Fruit fly (Drosophila melanogaster): ENCODE data around the gene OtopLb.
A peak's percentile ranks its signal among the peaks of the same experiment; 100 is the strongest.

Gene OtopLb

dm6 chr2L:3307189-3307588 is 26.9 kb upstream of the OtopLb start:
- TF ChIP-seq Rel (GFP tag; optimal IDR thresholded peaks at IDR 0.05) (no peak), Rel (tag; optimal IDR thresholded peaks at IDR 0.05) (peak; percentile 63), h (GFP tag; optimal IDR thresholded peaks at IDR 0.05) (peak; percentile 18), Hr78 (GFP tag; optimal IDR thresholded peaks at IDR 0.05) (no peak), CrebA (GFP tag; optimal IDR thresholded peaks at IDR 0.05; ENCODE audit: borderline replicate concordance) (peak; percentile 26), Hnf4 (GFP tag; optimal IDR thresholded peaks at IDR 0.05) (no peak)

dm6 chr2L:3304831-3305828 is 24.8 kb upstream of the OtopLb start:
- TF ChIP-seq OdsH (GFP tag; optimal IDR thresholded peaks at IDR 0.05): peak; percentile 26
- no peak for TF ChIP-seq psq (GFP tag; optimal IDR thresholded peaks at IDR 0.05)
- peak; percentile 35 for TF ChIP-seq CrebA (GFP tag; optimal IDR thresholded peaks at IDR 0.05; ENCODE audit: borderline replicate concordance)
- no peak for TF ChIP-seq Sp1 (GFP tag; optimal IDR thresholded peaks at IDR 0.05)
- no peak for TF ChIP-seq jim (GFP tag; optimal IDR thresholded peaks at IDR 0.05)
- no peak for TF ChIP-seq Dfd (GFP tag; optimal IDR thresholded peaks at IDR 0.05)
- no peak for TF ChIP-seq Rel (GFP tag; optimal IDR thresholded peaks at IDR 0.05)
- peak; percentile 94 for TF ChIP-seq Rel (tag; optimal IDR thresholded peaks at IDR 0.05)
- TF ChIP-seq fru (GFP tag; optimal IDR thresholded peaks at IDR 0.05): peak; percentile 16
- TF ChIP-seq sv (GFP tag; optimal IDR thresholded peaks at IDR 0.05): no peak

dm6 chr2L:3303893-3304292 is 23.6 kb upstream of the OtopLb start, which contains the start of gene CG3277:
CG3277 (plus strand) TSS chr2L:3304100.
- TF ChIP-seq sage (GFP tag; optimal IDR thresholded peaks at IDR 0.05) (no peak), fru (GFP tag; optimal IDR thresholded peaks at IDR 0.05) (peak; percentile 84)

- TF ChIP-seq Rel (GFP tag; optimal IDR thresholded peaks at IDR 0.05) (no peak), Rel (tag; optimal IDR thresholded peaks at IDR 0.05) (peak; percentile 81), Myc (optimal IDR thresholded peaks at IDR 0.05) (no peak), dsf (GFP tag; optimal IDR thresholded peaks at IDR 0.05; ENCODE audit: borderline replicate concordance) (no peak), woc (GFP tag; optimal IDR thresholded peaks at IDR 0.05) (peak; percentile 34), lola (GFP tag; optimal IDR thresholded peaks at IDR 0.05) (no peak), Hr83 (GFP tag; optimal IDR thresholded peaks at IDR 0.05; ENCODE audit: poor library complexity, severe bottlenecking) (peak; percentile 13), tai (GFP tag; optimal IDR thresholded peaks at IDR 0.05) (no peak), Hnf4 (GFP tag; optimal IDR thresholded peaks at IDR 0.05) (peak; percentile 61), rgr (GFP tag; optimal IDR thresholded peaks at IDR 0.05) (peak; percentile 80), Sp1 (GFP tag; optimal IDR thresholded peaks at IDR 0.05) (peak; percentile 57), Hr78 (GFP tag; optimal IDR thresholded peaks at IDR 0.05) (no peak), br (GFP tag; optimal IDR thresholded peaks at IDR 0.05) (peak; percentile 66), ey (GFP tag; optimal IDR thresholded peaks at IDR 0.05) (peak; percentile 43), Jra (GFP tag; optimal IDR thresholded peaks at IDR 0.05) (peak; percentile 37), fru (GFP tag; optimal IDR thresholded peaks at IDR 0.05) (peak; percentile 43), Dif (GFP tag; optimal IDR thresholded peaks at IDR 0.05; ENCODE audit: partially characterized antibody) (peak; percentile 55), sv (GFP tag; optimal IDR thresholded peaks at IDR 0.05) (peak; percentile 0), Dfd (GFP tag; optimal IDR thresholded peaks at IDR 0.05) (no peak), Vsx2 (GFP tag; optimal IDR thresholded peaks at IDR 0.05; ENCODE audit: partially characterized antibody) (peak; percentile 47), N (GFP tag; optimal IDR thresholded peaks at IDR 0.05) (no peak), HLH106 (tag; optimal IDR thresholded peaks at IDR 0.05) (peak; percentile 38), CrebA (GFP tag; optimal IDR thresholded peaks at IDR 0.05; ENCODE audit: borderline replicate concordance) (peak; percentile 46), foxo (GFP tag; optimal IDR thresholded peaks at IDR 0.05) (peak in 1 of 2 experiments; percentile 66), psq (GFP tag; optimal IDR thresholded peaks at IDR 0.05) (no peak), OdsH (GFP tag; optimal IDR thresholded peaks at IDR 0.05) (peak; percentile 52), h (GFP tag; optimal IDR thresholded peaks at IDR 0.05) (peak; percentile 80), dl (GFP tag; optimal IDR thresholded peaks at IDR 0.05; ENCODE audit: insufficient read depth in 1 of 2, partially characterized antibody in 2 of 2) (peak; percentile 42 to 58), sage (GFP tag; optimal IDR thresholded peaks at IDR 0.05) (peak; percentile 13), GATAd (GFP tag; optimal IDR thresholded peaks at IDR 0.05) (no peak), dmrt93B (GFP tag; optimal IDR thresholded peaks at IDR 0.05) (no peak), brk (GFP tag; optimal IDR thresholded peaks at IDR 0.05) (no peak), Abd-B (GFP tag; optimal IDR thresholded peaks at IDR 0.05) (no peak), Mio (GFP tag; optimal IDR thresholded peaks at IDR 0.05) (no peak)
Measured at dm6 chr2L:3302958-3303842, 22.9 kb upstream of the OtopLb start, which contains the start of gene CG9663. CG9663 (minus strand) TSS chr2L:3303130.

Measured in whole organism, wandering third instar larva.